Worm (Caenorhabditis elegans) whole organism, young adult: ENCODE results near the gene lron-14.

Experiments
- D2030.7 ChIP-seq: fragments of 200-800 bp; sonication (Bioruptor generic); IDR thresholded peaks from 2 replicates; pipeline ENCODE4 v1.3.6; 2022; ENCODE audit warnings: missing genetic modification reagents, missing genetic modification characterization, missing compliant biosample characterization
- F23B12.7 ChIP-seq: sonication (generic microtip); optimal IDR thresholded peaks from 2 replicates; lab custom pipeline; 2017; ENCODE audit warnings: missing genetic modification characterization, mild to moderate bottlenecking, missing compliant biosample characterization, antibody characterized with exemption, moderate library complexity; ENCODE audit not compliant: insufficient read depth
- F37B4.10 ChIP-seq: fragments of 200-800 bp; sonication (Bioruptor generic); IDR thresholded peaks from 2 replicates; pipeline ENCODE4 v1.3.6; 2022; ENCODE audit warnings: missing genetic modification characterization, missing compliant biosample characterization
- ama-1 ChIP-seq, 3 experiments: fragments of 150-350 bp in 1 of 3; sonication (generic microtip) in 2 of 3; optimal IDR thresholded peaks; 2 replicates each; lab custom pipeline; 2014 to 2018; ENCODE audit warnings: missing biosample characterization in 2 of 3, missing genetic modification characterization in 2 of 3, missing genetic modification reagents in 2 of 3
- dox-1 ChIP-seq: fragments of 200-800 bp; sonication (Bioruptor generic); IDR thresholded peaks from 2 replicates; pipeline ENCODE4 v1.3.6; 2022; ENCODE audit warnings: missing genetic modification reagents, missing genetic modification characterization, missing compliant biosample characterization
- him-1 ChIP-seq: sonication (generic microtip); optimal IDR thresholded peaks from 2 replicates; lab custom pipeline; 2016; ENCODE audit warnings: missing genotype, missing genetic modification reagents, missing genetic modification characterization, missing compliant biosample characterization
- nhr-90 ChIP-seq: sonication (generic microtip); optimal IDR thresholded peaks from 2 replicates; lab custom pipeline; 2016; ENCODE audit warnings: missing genotype, mild to moderate bottlenecking, missing genetic modification characterization, missing compliant biosample characterization
- pha-4 ChIP-seq: fragments of 150-350 bp; sonication (generic microtip); optimal IDR thresholded peaks from 2 replicates; lab custom pipeline; 2014; ENCODE audit warnings: missing biosample characterization, missing genetic modification reagents, missing genetic modification characterization
- sea-2 ChIP-seq: fragments of 200-800 bp; sonication (Bioruptor generic); IDR thresholded peaks from 2 replicates; pipeline ENCODE4 v1.3.6; 2022; ENCODE audit warnings: missing genetic modification characterization, missing compliant biosample characterization
- snpc-4 ChIP-seq, 5 experiments: fragments of 150-350 bp in 1 of 5; sonication (generic microtip) in 4 of 5; optimal IDR thresholded peaks; 2 replicates each; lab custom pipeline; 2014 to 2018; ENCODE audit warnings: missing genetic modification characterization in 5 of 5, missing biosample characterization in 3 of 5, antibody characterized with exemption in 2 of 5, mild to moderate bottlenecking in 2 of 5, missing compliant biosample characterization in 2 of 5, missing genotype in 2 of 5, moderate library complexity in 2 of 5, missing genetic modification reagents in 1 of 5
- somi-1 ChIP-seq: fragments of 200-800 bp; sonication (Bioruptor generic); optimal IDR thresholded peaks from 2 replicates; lab custom pipeline; 2018; ENCODE audit warnings: mild to moderate bottlenecking, missing genetic modification characterization, missing compliant biosample characterization
- tbx-9 ChIP-seq: sonication (generic microtip); optimal IDR thresholded peaks from 2 replicates; lab custom pipeline; 2016; ENCODE audit warnings: borderline replicate concordance, missing genetic modification characterization, inconsistent platforms, missing compliant biosample characterization

DNA sequence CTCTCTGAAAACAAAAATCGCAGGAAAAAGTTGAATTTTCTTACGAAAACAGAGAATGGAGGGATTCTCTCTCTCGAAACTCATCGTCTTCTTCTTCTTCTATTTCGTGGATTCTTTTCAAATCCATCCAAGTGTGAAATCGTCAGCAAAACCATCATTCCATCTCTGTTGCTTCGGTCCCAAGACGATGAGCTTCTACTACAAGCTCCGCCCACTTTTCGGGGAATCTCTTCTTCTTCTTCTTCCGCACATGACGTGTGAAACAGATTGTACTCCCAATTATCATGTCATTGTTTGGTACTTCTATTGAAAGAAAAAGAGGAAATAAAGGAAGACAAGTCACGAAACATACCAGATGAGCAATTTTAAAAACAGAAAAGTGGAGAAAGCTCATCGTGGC lies 43.3 kb downstream of the lron-14 start:
- no peak for TF ChIP-seq ama-1 (optimal IDR thresholded peaks at IDR 0.05; lab: Kevin White, UChicago)
- TF ChIP-seq ama-1 (GFP tag; optimal IDR thresholded peaks at IDR 0.05; lab: Kevin White, UChicago) = no peak
- TF ChIP-seq him-1 (tag; lab: Kevin White, UChicago) = no peak
- TF ChIP-seq somi-1 (GFP tag; lab: Kevin White, UChicago) = no peak
- no peak for TF ChIP-seq pha-4 (tag; lab: Kevin White, UChicago)
- no peak for TF ChIP-seq F23B12.7 (tag; lab: Kevin White, UChicago)
- TF ChIP-seq snpc-4 (GFP tag; optimal IDR thresholded peaks at IDR 0.05; lab: Kevin White, UChicago) = no peak
- TF ChIP-seq snpc-4 (tag; optimal IDR thresholded peaks at IDR 0.05; lab: Kevin White, UChicago) = no peak
- TF ChIP-seq sea-2 (GFP tag; lab: Robert Waterston, UW) = no peak
- no peak for TF ChIP-seq tbx-9 (tag; lab: Kevin White, UChicago)
- no peak for TF ChIP-seq D2030.7 (GFP tag; lab: Robert Waterston, UW)
- no peak for TF ChIP-seq F37B4.10 (GFP tag; lab: Robert Waterston, UW)
- TF ChIP-seq nhr-90 (tag; lab: Kevin White, UChicago) = no peak
- TF ChIP-seq dox-1 (GFP tag; lab: Robert Waterston, UW) = no peak
